Fruit fly (Drosophila melanogaster) whole organism: ENCODE results near the gene Syx5.

Source experiments
- CG8478 ChIP-seq: fragments of >200 bp; optimal IDR thresholded peaks from 2 replicates; lab custom pipeline; 2018; ENCODE audit warnings: inconsistent platforms
- Dll ChIP-seq: fragments of >200 bp; optimal IDR thresholded peaks from 2 replicates; lab custom pipeline; 2017
- EcR ChIP-seq, 2 experiments: fragments of >200 bp; optimal IDR thresholded peaks; 2 replicates each; lab custom pipeline; 2017; ENCODE audit warnings: missing biosample characterization in 2 of 2, missing genetic modification characterization in 2 of 2, missing genetic modification reagents in 2 of 2
- pan ChIP-seq: fragments of >200 bp; optimal IDR thresholded peaks from 2 replicates; lab custom pipeline; 2017
- psq ChIP-seq: fragments of >200 bp; optimal IDR thresholded peaks from 2 replicates; lab custom pipeline; 2017
- usp ChIP-seq: fragments of >200 bp; optimal IDR thresholded peaks from 2 replicates; lab custom pipeline; 2017; ENCODE audit warnings: missing biosample characterization, missing genetic modification characterization, mixed read lengths

dm6 chr2L:16263723-16264122 lies 43.4 kb upstream of the Syx5 start:
- no peak for TF ChIP-seq pan (lab: Kevin White, UChicago)
- no peak for TF ChIP-seq usp
- no peak for TF ChIP-seq psq
- TF ChIP-seq EcR (GFP tag; optimal IDR thresholded peaks at IDR 0.05; lab: Kevin White, UChicago), result no peak
- no peak for TF ChIP-seq Dll
- no peak for TF ChIP-seq CG8478 (lab: Kevin White, UChicago)
